Fruit fly (Drosophila melanogaster) Kc167 (cell line): ENCODE measurements around the gene CG10845.

Experiments used
- Myc ChIP-seq: fragments of >200 bp; optimal IDR thresholded peaks from 2 replicates; lab custom pipeline; 2017; ENCODE audit warnings: missing external identifiers
- Sin3A ChIP-seq: fragments of >200 bp; optimal IDR thresholded peaks from 2 replicates; lab custom pipeline; 2018; ENCODE audit warnings: missing external identifiers
- h ChIP-seq: fragments of >200 bp; optimal IDR thresholded peaks from 3 replicates; lab custom pipeline; 2018; ENCODE audit warnings: missing external identifiers
- insv ChIP-seq: fragments of >200 bp; optimal IDR thresholded peaks from 3 replicates; lab custom pipeline; 2018; ENCODE audit warnings: missing external identifiers
- psq ChIP-seq: fragments of >200 bp; optimal IDR thresholded peaks from 2 replicates; lab custom pipeline; 2017; ENCODE audit warnings: missing external identifiers

DNA sequence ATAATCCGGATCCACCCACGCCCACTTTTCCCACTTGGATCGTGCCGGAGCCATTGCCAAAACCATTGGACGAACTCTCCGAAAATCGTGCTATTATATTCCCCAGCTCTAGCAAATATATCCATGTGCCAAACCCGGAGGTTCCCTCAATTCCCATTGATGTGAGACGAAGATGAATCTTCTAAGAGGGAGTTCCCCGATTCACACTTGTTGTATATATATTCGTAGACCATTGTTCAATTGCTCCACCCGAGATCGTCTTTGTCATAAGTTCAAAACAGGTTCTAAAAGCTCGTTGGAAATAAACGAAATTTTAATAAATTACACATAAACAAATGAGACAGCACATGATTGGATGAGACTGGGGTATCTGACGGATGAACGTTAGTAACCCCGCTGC, 37.0 kb upstream of the CG10845 start:
- TF ChIP-seq Sin3A (lab: Kevin White, UChicago) (no peak), psq (lab: Kevin White, UChicago) (no peak), insv (no peak), Myc (lab: Kevin White, UChicago) (no peak), h (lab: Kevin White, UChicago) (no peak)
